Worm (Caenorhabditis elegans): ENCODE measurements around the gene B0507.9.
"Not testable (repeated sequence)": the region's sequence is repeated elsewhere in the genome, so short reads cannot be mapped to it uniquely, and the experiment has no call there.

Gene B0507.9

DNA sequence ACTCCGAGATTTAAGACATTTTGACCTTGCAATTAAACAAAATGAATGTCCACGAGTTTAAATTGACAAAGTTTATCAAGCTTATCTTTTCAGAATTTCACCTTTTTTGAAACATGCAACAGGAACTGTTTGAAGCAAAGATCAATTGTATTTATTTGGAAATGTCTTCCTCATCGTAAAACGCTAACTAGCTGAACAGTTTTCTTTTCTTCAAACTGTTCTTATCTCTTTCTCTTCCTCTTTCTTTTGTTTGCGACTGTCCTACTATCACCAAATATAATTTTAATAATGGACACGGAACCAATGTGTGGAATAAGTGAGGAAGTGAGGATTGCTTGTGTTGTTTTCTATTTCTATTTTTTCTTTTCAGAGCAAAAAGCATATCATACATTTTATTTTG, 32.9 kb downstream of the B0507.9 start, which contains the start of gene ZC196.4:
Gene ZC196.4 (plus strand): TSS at position 173 of the 400 bp plus-strand sequence.
- TF ChIP-seq ZK546.5 (tag; optimal IDR thresholded peaks at IDR 0.05) (no peak), nhr-23 (tag; optimal IDR thresholded peaks at IDR 0.05) (no peak), nhr-28 (tag; optimal IDR thresholded peaks at IDR 0.05) (no peak), elt-2 (tag; optimal IDR thresholded peaks at IDR 0.05) (peak; percentile 85), jun-1 (tag; optimal IDR thresholded peaks at IDR 0.05) (peak; percentile 52), pqm-1 (tag; optimal IDR thresholded peaks at IDR 0.05) (peak; percentile 77), pha-4 (tag; optimal IDR thresholded peaks at IDR 0.05) (peak; percentile 15), ztf-11 (tag; optimal IDR thresholded peaks at IDR 0.05) (no peak)

DNA sequence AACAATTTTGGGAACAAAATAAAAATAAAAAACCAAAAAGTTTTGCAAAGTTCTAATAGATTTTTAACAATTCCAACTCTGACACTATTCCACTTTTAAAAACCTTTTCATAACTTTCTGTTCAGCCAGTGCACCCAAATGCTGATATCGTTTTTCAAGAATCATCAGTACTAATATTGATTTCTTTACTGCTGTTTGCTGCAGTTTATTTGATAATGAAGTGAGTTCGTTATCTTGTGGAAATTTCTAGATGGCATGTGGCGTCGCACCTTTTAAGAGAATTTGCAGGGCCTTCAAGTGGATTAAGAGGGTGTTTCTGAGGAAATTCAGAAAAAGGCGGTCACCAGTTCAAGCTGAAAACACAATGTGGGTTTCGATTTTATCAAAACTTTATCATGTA, 34.8 kb downstream of the B0507.9 start:
- TF ChIP-seq ceh-28 (tag; optimal IDR thresholded peaks at IDR 0.05), result no peak
- peak; percentile 68 for TF ChIP-seq elt-2 (tag; optimal IDR thresholded peaks at IDR 0.05)

DNA sequence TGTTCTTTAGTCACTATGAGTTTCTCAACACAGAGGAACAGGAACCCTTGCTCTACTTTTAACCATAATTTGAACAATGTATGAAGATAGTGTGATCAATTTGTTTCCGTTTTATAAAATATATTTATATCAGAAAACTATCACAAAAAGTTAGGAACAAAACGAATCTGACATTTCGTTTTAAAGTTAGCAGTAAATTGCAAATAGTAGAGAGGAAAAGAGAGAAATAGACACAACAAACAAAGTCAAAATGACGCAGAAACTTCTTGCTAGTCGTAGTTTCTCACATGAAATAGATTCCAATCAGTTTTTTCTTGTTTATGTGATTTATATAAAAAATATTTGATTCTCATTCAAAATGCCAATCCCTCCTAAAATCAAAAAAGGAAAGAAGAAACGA, 36.7 kb downstream of the B0507.9 start, which contains the start of gene ZC196.5:
Gene ZC196.5 (plus strand): TSS at position 301 of the 400 bp plus-strand sequence.
- TF ChIP-seq eor-1 (tag; optimal IDR thresholded peaks at IDR 0.05) (no peak), nhr-43 (tag; optimal IDR thresholded peaks at IDR 0.05; ENCODE audit: poor library complexity, severe bottlenecking) (no peak), ceh-16 (tag; optimal IDR thresholded peaks at IDR 0.05) (no peak), sea-2 (GFP tag; optimal IDR thresholded peaks at IDR 0.05) (no peak), tbx-2 (tag; optimal IDR thresholded peaks at IDR 0.05) (no peak), ceh-28 (tag; optimal IDR thresholded peaks at IDR 0.05) (no peak), snpc-4 (tag; optimal IDR thresholded peaks at IDR 0.05) (no peak), nhr-12 (tag; optimal IDR thresholded peaks at IDR 0.05) (no peak), pqm-1 (tag; optimal IDR thresholded peaks at IDR 0.05) (no peak), egl-5 (tag; optimal IDR thresholded peaks at IDR 0.05) (no peak), pha-4 (tag; optimal IDR thresholded peaks at IDR 0.05) (no peak), nhr-76 (tag; optimal IDR thresholded peaks at IDR 0.05) (no peak), nhr-77 (tag; optimal IDR thresholded peaks at IDR 0.05) (no peak)

DNA sequence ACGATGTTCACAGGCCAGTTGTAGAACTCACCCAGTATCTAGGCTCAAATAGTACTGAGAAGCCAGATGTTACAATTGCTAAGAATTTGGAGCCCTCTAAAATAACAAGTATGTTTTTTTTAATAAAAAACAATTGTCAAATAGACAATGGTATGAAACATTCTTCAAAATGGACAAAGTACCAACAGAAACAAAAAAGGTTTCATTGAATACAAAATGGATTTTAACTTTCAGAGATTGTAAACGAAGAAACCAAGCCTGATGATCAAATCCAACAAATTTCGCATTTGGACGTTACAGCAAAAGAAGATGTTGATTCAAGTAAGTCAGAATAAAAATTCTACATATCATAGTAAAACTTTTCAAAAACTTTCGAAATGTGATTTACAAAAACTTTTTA, 38.8 kb downstream of the B0507.9 start, which contains the start of gene ZC196.9:
Gene ZC196.9 (minus strand): TSS at position 101 of the 400 bp plus-strand sequence.
- TF ChIP-seq zag-1 (tag; optimal IDR thresholded peaks at IDR 0.05) (no peak), pqm-1 (tag; optimal IDR thresholded peaks at IDR 0.05) (no peak), nhr-28 (tag; optimal IDR thresholded peaks at IDR 0.05) (no peak), ceh-9 (tag; optimal IDR thresholded peaks at IDR 0.05) (no peak), nhr-67 (tag; optimal IDR thresholded peaks at IDR 0.05) (no peak), nhr-12 (tag; optimal IDR thresholded peaks at IDR 0.05) (no peak), nhr-43 (tag; optimal IDR thresholded peaks at IDR 0.05; ENCODE audit: poor library complexity, severe bottlenecking) (no peak), egl-5 (tag; optimal IDR thresholded peaks at IDR 0.05) (no peak), aly-2 (tag; optimal IDR thresholded peaks at IDR 0.05) (no peak), nhr-25 (tag; optimal IDR thresholded peaks at IDR 0.05) (no peak), nhr-23 (tag; optimal IDR thresholded peaks at IDR 0.05) (no peak), fos-1 (tag; optimal IDR thresholded peaks at IDR 0.05) (no peak), ceh-16 (tag; optimal IDR thresholded peaks at IDR 0.05) (no peak), nhr-76 (tag; optimal IDR thresholded peaks at IDR 0.05) (no peak), ama-1 (optimal IDR thresholded peaks at IDR 0.05) (no peak)

DNA sequence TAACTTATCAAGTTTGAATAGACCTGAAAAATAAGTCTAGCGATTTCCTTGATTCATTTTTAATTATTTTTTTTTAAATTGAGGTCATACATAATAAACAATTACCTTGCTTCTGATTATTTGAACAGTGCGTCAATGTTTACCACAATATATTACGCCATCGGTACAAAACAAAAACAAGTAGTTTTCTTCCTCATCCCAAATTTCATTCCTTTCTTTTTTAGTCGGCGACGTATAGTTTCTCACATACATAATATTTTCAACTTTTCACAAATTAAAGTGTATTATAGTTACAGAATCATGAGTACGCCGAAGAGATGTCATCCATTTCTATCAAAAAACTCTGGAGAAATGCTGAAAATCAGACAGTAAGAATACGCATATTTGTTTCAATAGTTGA, 39.6 kb downstream of the B0507.9 start, which contains the start of gene droe-8:
Gene droe-8 (plus strand): TSS at position 301 of the 400 bp plus-strand sequence.
- not testable (repeated sequence) for TF ChIP-seq daf-12, aly-2, hmg-11 (tag; optimal IDR thresholded peaks at IDR 0.05)

DNA sequence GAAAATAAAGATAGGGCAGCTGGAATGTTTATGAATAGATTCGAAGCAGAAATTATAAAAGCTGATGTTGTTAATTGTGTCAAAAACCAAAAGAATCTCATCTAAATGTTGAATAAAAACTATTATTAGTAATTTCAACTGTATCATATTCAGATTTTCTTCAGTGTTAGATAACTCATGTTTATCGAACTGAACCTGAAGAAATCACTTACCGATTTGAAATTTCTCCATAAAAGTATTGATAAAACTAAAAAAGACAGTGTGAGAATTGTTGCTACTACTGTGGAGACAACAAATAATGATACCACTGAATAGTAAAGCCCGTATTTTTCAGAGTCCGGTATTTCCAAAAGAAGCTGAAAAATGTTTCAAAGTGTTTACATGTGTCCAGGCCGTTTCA, 43.7 kb downstream of the B0507.9 start, which contains the start of gene ZC196.8:
Gene ZC196.8 (minus strand): TSS at position 101 of the 400 bp plus-strand sequence.
- TF ChIP-seq mml-1, ceh-16, daf-12 (tag; optimal IDR thresholded peaks at IDR 0.05): not testable (repeated sequence)

DNA sequence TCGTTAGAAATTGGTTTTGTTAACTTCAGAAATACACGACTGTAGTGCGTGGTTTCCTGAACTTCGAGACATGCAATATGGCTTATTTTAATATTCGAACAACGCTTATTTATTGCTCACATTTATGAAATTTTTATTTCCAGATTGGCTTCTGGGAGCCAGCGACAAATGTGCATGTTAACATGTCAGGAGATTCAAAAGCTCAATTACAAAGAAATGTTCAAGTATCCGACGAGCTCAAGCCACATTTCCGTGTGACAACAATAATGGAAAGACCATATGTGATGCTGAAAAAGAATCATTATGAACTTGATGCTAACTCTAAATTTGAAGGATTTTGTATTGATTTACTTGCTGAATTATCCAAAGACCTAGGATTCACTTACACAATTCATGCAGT, 47.4 kb downstream of the B0507.9 start:
- TF ChIP-seq sea-2 (GFP tag; optimal IDR thresholded peaks at IDR 0.05) (no peak), snpc-4 (tag; optimal IDR thresholded peaks at IDR 0.05) (no peak), nhr-25 (tag; optimal IDR thresholded peaks at IDR 0.05) (no peak), egl-5 (tag; optimal IDR thresholded peaks at IDR 0.05) (no peak), elt-1 (tag; optimal IDR thresholded peaks at IDR 0.05) (no peak), aly-2 (tag; optimal IDR thresholded peaks at IDR 0.05) (no peak), hmg-11 (tag; optimal IDR thresholded peaks at IDR 0.05) (no peak), nhr-43 (tag; optimal IDR thresholded peaks at IDR 0.05; ENCODE audit: poor library complexity, severe bottlenecking) (no peak), nhr-28 (tag; optimal IDR thresholded peaks at IDR 0.05) (no peak), ama-1 (optimal IDR thresholded peaks at IDR 0.05) (no peak), pqm-1 (tag; optimal IDR thresholded peaks at IDR 0.05) (no peak), fkh-10 (GFP tag; optimal IDR thresholded peaks at IDR 0.05) (no peak), eor-1 (tag; optimal IDR thresholded peaks at IDR 0.05) (no peak), fkh-2 (tag; optimal IDR thresholded peaks at IDR 0.05) (no peak), nhr-237 (tag; optimal IDR thresholded peaks at IDR 0.05) (no peak), nhr-12 (tag; optimal IDR thresholded peaks at IDR 0.05) (no peak), lin-15B (tag; optimal IDR thresholded peaks at IDR 0.05) (no peak), ceh-16 (tag; optimal IDR thresholded peaks at IDR 0.05) (no peak)

Data from whole organism, L3 larva.